Fruit fly (Drosophila melanogaster) whole organism, embryonic: ENCODE data around the gene GstO2.

Source experiments
- Adf1 ChIP-seq: fragments of 200-800 bp; sonication (Bioruptor generic); IDR thresholded peaks from 2 replicates; pipeline ENCODE4 v1.3.6; 2022; ENCODE audit warnings: missing biosample characterization, missing genetic modification characterization
- Bteb2 ChIP-seq: fragments of 200-800 bp; sonication (Bioruptor generic); optimal IDR thresholded peaks from 2 replicates; lab custom pipeline; 2016; ENCODE audit warnings: missing biosample characterization, missing genetic modification characterization
- CG10209 ChIP-seq: fragments of 200-800 bp; sonication (Bioruptor generic); optimal IDR thresholded peaks from 3 replicates; lab custom pipeline; 2017; ENCODE audit warnings: missing biosample characterization, mild to moderate bottlenecking, missing genetic modification characterization, missing genetic modification reagents
- CG10543 ChIP-seq: fragments of 200-800 bp; sonication (Bioruptor generic); optimal IDR thresholded peaks from 3 replicates; lab custom pipeline; 2017; ENCODE audit warnings: missing biosample characterization, mild to moderate bottlenecking, missing genetic modification characterization, moderate library complexity
- CG11093 ChIP-seq: fragments of 200-800 bp; sonication (Bioruptor generic); IDR thresholded peaks from 3 replicates; pipeline ENCODE4 v1.3.6; 2022; ENCODE audit warnings: missing biosample characterization, missing genetic modification characterization
- CG11398 ChIP-seq: fragments of 200-800 bp; sonication (Bioruptor generic); optimal IDR thresholded peaks from 2 replicates; lab custom pipeline; 2016; ENCODE audit warnings: missing biosample characterization, missing genetic modification characterization
- CG11504 ChIP-seq: fragments of 200-800 bp; sonication (Bioruptor generic); optimal IDR thresholded peaks from 3 replicates; lab custom pipeline; 2019; ENCODE audit warnings: missing biosample characterization, mild to moderate bottlenecking, missing genetic modification characterization, moderate library complexity
- CG12219 ChIP-seq: fragments of 200-800 bp; sonication (Bioruptor generic); optimal IDR thresholded peaks from 3 replicates; lab custom pipeline; 2018; ENCODE audit warnings: missing biosample characterization, mild to moderate bottlenecking, missing genetic modification characterization
- CG12744 ChIP-seq: fragments of 200-800 bp; sonication (Bioruptor generic); optimal IDR thresholded peaks from 2 replicates; lab custom pipeline; 2016; ENCODE audit warnings: missing biosample characterization, missing genetic modification characterization
- CG13624 ChIP-seq: fragments of 200-800 bp; sonication (Bioruptor generic); optimal IDR thresholded peaks from 2 replicates; lab custom pipeline; 2016; ENCODE audit warnings: missing biosample characterization, missing genetic modification characterization
- CG14860 ChIP-seq: fragments of 200-800 bp; sonication (Bioruptor generic); IDR thresholded peaks from 3 replicates; pipeline ENCODE4 v1.3.6; 2022; ENCODE audit warnings: missing biosample characterization, missing genetic modification characterization; ENCODE audit not compliant: partially characterized antibody
- CG15269 ChIP-seq: fragments of 200-800 bp; sonication (Bioruptor generic); optimal IDR thresholded peaks from 2 replicates; lab custom pipeline; 2018; ENCODE audit warnings: missing biosample characterization, mild to moderate bottlenecking, missing genetic modification characterization, moderate library complexity
- CG17328 ChIP-seq: fragments of 200-800 bp; sonication (Bioruptor generic); IDR thresholded peaks from 2 replicates; pipeline ENCODE4 v1.3.6; 2022; ENCODE audit warnings: missing biosample characterization, missing genetic modification characterization
- CG1832 ChIP-seq: fragments of 200-800 bp; sonication (Bioruptor generic); optimal IDR thresholded peaks from 2 replicates; lab custom pipeline; 2017; ENCODE audit warnings: missing biosample characterization, mild to moderate bottlenecking, missing genetic modification characterization, inconsistent platforms
- CG32767 ChIP-seq: fragments of 200-800 bp; sonication (Bioruptor generic); IDR thresholded peaks from 2 replicates; pipeline ENCODE4 v1.3.6; 2022; ENCODE audit warnings: missing biosample characterization, missing genetic modification characterization
- CG43689 ChIP-seq: fragments of 200-800 bp; sonication (Bioruptor generic); IDR thresholded peaks from 2 replicates; pipeline ENCODE4 v1.3.6; 2022; ENCODE audit warnings: missing biosample characterization, missing genetic modification characterization
- CG6765 ChIP-seq: fragments of 200-800 bp; sonication (Bioruptor generic); optimal IDR thresholded peaks from 3 replicates; lab custom pipeline; 2017; ENCODE audit warnings: missing biosample characterization, mild to moderate bottlenecking, missing genetic modification characterization
- CG7357 ChIP-seq: fragments of 200-800 bp; sonication (Bioruptor generic); IDR thresholded peaks from 3 replicates; pipeline ENCODE4 v1.3.6; 2022; ENCODE audit warnings: missing biosample characterization, missing genetic modification characterization
- CG8089 ChIP-seq: fragments of 200-800 bp; sonication (Bioruptor generic); optimal IDR thresholded peaks from 3 replicates; lab custom pipeline; 2016; ENCODE audit warnings: missing biosample characterization, missing genetic modification characterization
- CG8281 ChIP-seq: fragments of 200-800 bp; sonication (Bioruptor generic); optimal IDR thresholded peaks from 2 replicates; lab custom pipeline; 2018; ENCODE audit warnings: missing biosample characterization, mild to moderate bottlenecking, missing genetic modification characterization, moderate library complexity
- CG8924 ChIP-seq: fragments of 200-800 bp; optimal IDR thresholded peaks from 3 replicates; lab custom pipeline; 2019; ENCODE audit warnings: missing biosample characterization, mild to moderate bottlenecking, missing genetic modification characterization, moderate library complexity
- CG9797 ChIP-seq: fragments of 200-800 bp; sonication (Bioruptor generic); optimal IDR thresholded peaks from 3 replicates; lab custom pipeline; 2018; ENCODE audit warnings: missing biosample characterization, mild to moderate bottlenecking, missing genetic modification characterization
- CG9817 ChIP-seq: fragments of 200-800 bp; sonication (Bioruptor generic); optimal IDR thresholded peaks from 2 replicates; lab custom pipeline; 2018; ENCODE audit warnings: missing biosample characterization, mild to moderate bottlenecking, missing genetic modification characterization, moderate library complexity
- Deaf1 ChIP-seq: fragments of 200-800 bp; optimal IDR thresholded peaks from 3 replicates; lab custom pipeline; 2019; ENCODE audit warnings: missing biosample characterization, mild to moderate bottlenecking, missing genetic modification characterization, moderate library complexity
- ERR ChIP-seq: fragments of 200-800 bp; sonication (Bioruptor generic); optimal IDR thresholded peaks from 2 replicates; lab custom pipeline; 2016; ENCODE audit warnings: missing biosample characterization, missing genetic modification characterization
- Ets65A ChIP-seq: fragments of 200-800 bp; sonication (Bioruptor generic); peaks from one replicate; lab custom pipeline; 2016; ENCODE audit warnings: missing biosample characterization, missing genetic modification characterization
- HmgZ ChIP-seq: fragments of 200-800 bp; sonication (Bioruptor generic); optimal IDR thresholded peaks from 2 replicates; lab custom pipeline; 2018; ENCODE audit warnings: missing biosample characterization, mild to moderate bottlenecking, missing genetic modification characterization
- Hmr ChIP-seq: fragments of 200-800 bp; sonication (Bioruptor generic); optimal IDR thresholded peaks from 3 replicates; lab custom pipeline; 2017; ENCODE audit warnings: mild to moderate bottlenecking, missing biosample characterization, missing genetic modification reagents, missing genetic modification characterization
- Lim3 ChIP-seq: fragments of 200-800 bp; sonication (Bioruptor generic); IDR thresholded peaks from 2 replicates; pipeline ENCODE4 v1.3.6; 2022; ENCODE audit warnings: missing biosample characterization, missing genetic modification characterization
- Nf-YB ChIP-seq: fragments of 200-800 bp; sonication (Bioruptor generic); optimal IDR thresholded peaks from 3 replicates; lab custom pipeline; 2019; ENCODE audit warnings: missing biosample characterization, mild to moderate bottlenecking, missing genetic modification characterization, moderate library complexity
- Nf-YC ChIP-seq: fragments of 200-800 bp; optimal IDR thresholded peaks from 3 replicates; lab custom pipeline; 2019; ENCODE audit warnings: missing biosample characterization, mild to moderate bottlenecking, missing genetic modification characterization, moderate library complexity
- Spps ChIP-seq: fragments of 200-800 bp; sonication (Bioruptor generic); optimal IDR thresholded peaks from 2 replicates; lab custom pipeline; 2018; ENCODE audit warnings: missing biosample characterization, mild to moderate bottlenecking, missing genetic modification characterization
- Ssrp ChIP-seq: fragments of 200-800 bp; sonication (Bioruptor generic); optimal IDR thresholded peaks from 2 replicates; lab custom pipeline; 2018; ENCODE audit warnings: missing biosample characterization, mild to moderate bottlenecking, missing genetic modification characterization, moderate library complexity
- ase ChIP-seq: fragments of 200-800 bp; sonication (Bioruptor generic); IDR thresholded peaks from 3 replicates; pipeline ENCODE4 v1.3.6; 2022; ENCODE audit warnings: missing biosample characterization, missing genetic modification characterization
- cg ChIP-seq: fragments of 200-800 bp; sonication (Bioruptor generic); optimal IDR thresholded peaks from 3 replicates; lab custom pipeline; 2019; ENCODE audit warnings: missing biosample characterization, mild to moderate bottlenecking, missing genetic modification characterization, moderate library complexity
- gcm ChIP-seq: fragments of 200-800 bp; sonication (Bioruptor generic); optimal IDR thresholded peaks from 2 replicates; lab custom pipeline; 2019; ENCODE audit warnings: missing biosample characterization, mild to moderate bottlenecking, missing genetic modification characterization, moderate library complexity
- gsb ChIP-seq: fragments of 200-800 bp; sonication (Bioruptor generic); IDR thresholded peaks from 2 replicates; pipeline ENCODE4 v1.3.6; 2022; ENCODE audit warnings: missing biosample characterization, missing genetic modification characterization
- kah ChIP-seq: fragments of 200-800 bp; sonication (Bioruptor generic); optimal IDR thresholded peaks from 2 replicates; lab custom pipeline; 2018; ENCODE audit warnings: missing biosample characterization, mild to moderate bottlenecking, missing genetic modification characterization
- ken ChIP-seq: fragments of 200-800 bp; sonication (Bioruptor generic); IDR thresholded peaks from 3 replicates; pipeline ENCODE4 v1.3.6; 2022; ENCODE audit warnings: missing biosample characterization, missing genetic modification characterization
- luna ChIP-seq: fragments of 200-800 bp; sonication (Bioruptor generic); optimal IDR thresholded peaks from 2 replicates; lab custom pipeline; 2016; ENCODE audit warnings: missing biosample characterization, missing genetic modification characterization
- nerfin-1 ChIP-seq: fragments of 200-800 bp; sonication (Bioruptor generic); optimal IDR thresholded peaks from 3 replicates; lab custom pipeline; 2019; ENCODE audit warnings: missing biosample characterization, mild to moderate bottlenecking, missing genetic modification characterization, moderate library complexity
- org-1 ChIP-seq: fragments of 200-800 bp; sonication (Bioruptor generic); optimal IDR thresholded peaks from 2 replicates; lab custom pipeline; 2017; ENCODE audit warnings: missing biosample characterization, missing genetic modification characterization
- phol ChIP-seq: fragments of 200-800 bp; sonication (Bioruptor generic); optimal IDR thresholded peaks from 3 replicates; lab custom pipeline; 2018; ENCODE audit warnings: missing biosample characterization, mild to moderate bottlenecking, missing genetic modification characterization, moderate library complexity
- prd ChIP-seq, 3 experiments: fragments of >200 bp in 2 of 3; fragments of 200-800 bp in 1 of 3; sonication (Bioruptor generic) in 1 of 3; optimal IDR thresholded peaks in 2 of 3; IDR thresholded peaks in 1 of 3; 2 replicates in 2 of 3; 3 replicates in 1 of 3; pipeline versions ENCODE4 v1.3.6 to Lab custom; 2017 to 2022; ENCODE audit warnings: missing biosample characterization in 1 of 3, missing genetic modification characterization in 1 of 3
- pros ChIP-seq: fragments of 200-800 bp; sonication (Bioruptor generic); optimal IDR thresholded peaks from 3 replicates; lab custom pipeline; 2019; ENCODE audit warnings: missing biosample characterization, mild to moderate bottlenecking, missing genetic modification characterization, moderate library complexity
- sd ChIP-seq: fragments of 200-800 bp; sonication (Bioruptor generic); optimal IDR thresholded peaks from 3 replicates; lab custom pipeline; 2018; ENCODE audit warnings: missing biosample characterization, mild to moderate bottlenecking, missing genetic modification characterization, moderate library complexity
- sens ChIP-seq: fragments of 200-800 bp; sonication (Bioruptor generic); peaks from one replicate; lab custom pipeline; 2016; ENCODE audit warnings: missing biosample characterization, missing genetic modification characterization
- seq ChIP-seq: fragments of 200-800 bp; sonication (Bioruptor generic); IDR thresholded peaks from 2 replicates; pipeline ENCODE4 v1.3.6; 2022; ENCODE audit warnings: missing biosample characterization, missing genetic modification characterization
- sisA ChIP-seq: fragments of 200-800 bp; sonication (Bioruptor generic); IDR thresholded peaks from 2 replicates; pipeline ENCODE4 v1.3.6; 2022; ENCODE audit warnings: missing biosample characterization, missing genetic modification characterization
- tna ChIP-seq: fragments of 200-800 bp; sonication (Bioruptor generic); IDR thresholded peaks from 2 replicates; pipeline ENCODE4 v1.3.6; 2022; ENCODE audit warnings: missing biosample characterization, missing genetic modification characterization; ENCODE audit not compliant: partially characterized antibody
- zfh1 ChIP-seq: fragments of 200-800 bp; sonication (Bioruptor generic); IDR thresholded peaks from 3 replicates; pipeline ENCODE4 v1.3.6; 2022; ENCODE audit warnings: missing biosample characterization, missing genetic modification characterization

The GstO2 gene

DNA sequence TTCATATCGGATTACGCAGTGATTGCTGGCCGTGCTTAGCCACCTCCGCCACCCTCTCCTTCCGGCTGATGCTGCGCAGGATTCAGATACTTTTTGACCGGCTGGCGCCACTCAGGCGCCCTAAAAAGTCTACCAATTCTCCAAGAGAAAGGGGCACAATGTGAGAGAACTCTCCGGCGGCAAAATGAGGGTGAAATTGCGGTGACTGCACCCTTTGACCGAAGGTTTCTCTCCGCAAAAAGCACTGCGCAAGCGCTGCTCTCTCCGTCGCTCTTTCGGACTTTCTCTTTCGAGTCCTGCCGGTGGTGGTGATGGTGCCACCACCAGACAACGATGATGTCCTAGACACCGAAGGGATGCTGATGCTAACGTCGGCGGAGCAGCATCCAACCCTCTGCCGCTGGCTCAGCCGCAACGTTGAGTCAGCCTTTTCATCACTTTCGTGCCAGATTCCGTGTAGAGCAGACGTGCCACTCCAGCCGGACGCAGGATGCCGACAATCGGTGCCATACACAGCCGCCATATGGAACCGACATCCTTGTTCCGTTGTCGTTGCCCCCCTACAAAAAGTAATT, 36.5 kb upstream of the GstO2 start (continued):
- TF ChIP-seq ase (GFP tag; lab: Robert Waterston, UW): 0 out of 3 replicates have a peak, but pooled peaks have one; percentile 35
- TF ChIP-seq HmgZ (tag; lab: Kevin White, UChicago): no peak
- TF ChIP-seq Ets65A (GFP tag; lab: Kevin White, UChicago): peak; percentile 51
- no peak for TF ChIP-seq zfh1 (GFP tag; lab: Robert Waterston, UW)
- no peak for TF ChIP-seq Hmr (GFP tag; lab: Kevin White, UChicago)
- no peak for TF ChIP-seq ken (GFP tag; lab: Robert Waterston, UW)
- TF ChIP-seq CG14860: peak; percentile 19; the same call in 1 of the 3 replicates
- TF ChIP-seq CG43689 (GFP tag; lab: Robert Waterston, UW): no peak
- no peak for TF ChIP-seq kah (GFP tag; lab: Kevin White, UChicago)
- TF ChIP-seq CG8281 (tag; lab: Kevin White, UChicago): no peak
- no peak for TF ChIP-seq Ssrp (tag; lab: Kevin White, UChicago)
- TF ChIP-seq Bteb2: no peak
- TF ChIP-seq Lim3 (GFP tag; lab: Robert Waterston, UW): no peak
- no peak for TF ChIP-seq sd (tag; lab: Kevin White, UChicago)
- TF ChIP-seq CG6765 (GFP tag; lab: Kevin White, UChicago): peak; percentile 6
- TF ChIP-seq Adf1 (GFP tag; lab: Robert Waterston, UW): peak; percentile 64; the same call in 1 of the 2 replicates
- no peak for TF ChIP-seq sisA
- no peak for TF ChIP-seq CG10209
- TF ChIP-seq phol (tag; lab: Kevin White, UChicago): no peak
- TF ChIP-seq CG8089 (GFP tag; lab: Kevin White, UChicago): no peak
- TF ChIP-seq CG32767: no peak
- no peak for TF ChIP-seq CG15269 (tag; lab: Kevin White, UChicago)
- TF ChIP-seq ERR: no peak
- TF ChIP-seq org-1: no peak
- TF ChIP-seq CG10543: no peak
- no peak for TF ChIP-seq CG13624 (GFP tag; lab: Kevin White, UChicago)
- peak; percentile 13; the same call in 1 of the 2 replicates for TF ChIP-seq CG17328
- peak; percentile 18 for TF ChIP-seq nerfin-1 (tag; lab: Kevin White, UChicago)
- no peak for TF ChIP-seq CG9817 (tag; lab: Kevin White, UChicago)
- no peak for TF ChIP-seq tna (GFP tag; lab: Robert Waterston, UW)
- TF ChIP-seq CG8924 (tag; lab: Kevin White, UChicago): no peak

DNA sequence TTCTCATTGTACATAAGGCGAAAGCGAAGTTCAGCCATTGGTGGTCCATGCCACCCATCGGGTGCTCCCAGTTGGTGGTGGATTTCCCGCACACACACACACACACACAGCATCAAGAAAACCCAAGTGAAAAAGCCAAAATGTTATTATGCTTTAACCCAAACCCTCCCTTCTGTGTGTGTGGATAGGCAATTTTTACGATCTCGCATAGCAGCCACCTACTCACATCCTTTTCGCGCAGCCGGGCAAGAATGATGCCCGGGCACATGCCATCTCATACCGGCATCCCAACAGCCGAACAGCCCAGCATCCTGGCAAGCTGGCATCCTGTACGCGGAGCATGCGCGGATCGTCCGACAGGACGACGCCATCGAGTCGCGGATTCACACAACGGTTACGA, 33.7 kb upstream of the GstO2 start:
- TF ChIP-seq Nf-YB (GFP tag; lab: Kevin White, UChicago) (peak; percentile 87), gsb (GFP tag; lab: Robert Waterston, UW) (no peak), CG12744 (GFP tag; lab: Kevin White, UChicago) (no peak), cg (GFP tag; lab: Kevin White, UChicago) (peak; percentile 36), seq (peak; percentile 44; the same call in 1 of the 2 replicates), Deaf1 (peak; percentile 24), pros (GFP tag; lab: Kevin White, UChicago) (peak; percentile 68), Nf-YC (tag; lab: Kevin White, UChicago) (peak; percentile 89), Spps (tag; lab: Kevin White, UChicago) (no peak), nerfin-1 (tag; lab: Kevin White, UChicago) (peak; percentile 78), CG11398 (GFP tag; lab: Kevin White, UChicago) (no peak), prd (optimal IDR thresholded peaks at IDR 0.05; lab: Kevin White, UChicago) (no peak), prd (GFP tag; IDR thresholded peaks at IDR 0.05; lab: Robert Waterston, UW) (no peak), CG1832 (GFP tag; lab: Kevin White, UChicago) (peak; percentile 34), gcm (no peak), luna (GFP tag; lab: Kevin White, UChicago) (no peak), sens (GFP tag; lab: Kevin White, UChicago) (peak; percentile 28), CG12219 (GFP tag; lab: Kevin White, UChicago) (no peak), CG7357 (GFP tag; lab: Robert Waterston, UW) (no peak), CG9797 (GFP tag; lab: Kevin White, UChicago) (no peak), CG11504 (no peak), CG11093 (GFP tag; lab: Robert Waterston, UW) (no peak)
